Worm (Caenorhabditis elegans) whole organism, young adult: Measurements from ENCODE around the gene nhr-36.

Experiments
- D2030.7 ChIP-seq: fragments of 200-800 bp; sonication (Bioruptor generic); IDR thresholded peaks from 2 replicates; pipeline ENCODE4 v1.3.6; 2022; ENCODE audit warnings: missing genetic modification reagents, missing genetic modification characterization, missing compliant biosample characterization
- K11D2.4 ChIP-seq: fragments of 200-800 bp; sonication (Bioruptor generic); IDR thresholded peaks from 2 replicates; pipeline ENCODE4 v1.3.6; 2022; ENCODE audit warnings: missing genetic modification reagents, missing genetic modification characterization, missing compliant biosample characterization
- ama-1 ChIP-seq, 3 experiments: fragments of 150-350 bp in 1 of 3; sonication (generic microtip) in 2 of 3; optimal IDR thresholded peaks; 2 replicates each; lab custom pipeline; 2014 to 2018; ENCODE audit warnings: missing biosample characterization in 2 of 3, missing genetic modification characterization in 2 of 3, missing genetic modification reagents in 2 of 3
- attf-3 ChIP-seq: fragments of 200-800 bp; sonication (Bioruptor generic); conservative IDR thresholded peaks from 2 replicates; pipeline ENCODE4 v1.3.6; 2022; ENCODE audit warnings: missing genetic modification reagents, missing genetic modification characterization, missing compliant biosample characterization
- ceh-100 ChIP-seq: fragments of 200-800 bp; sonication (Bioruptor generic); IDR thresholded peaks from 2 replicates; pipeline ENCODE4 v1.3.6; 2022; ENCODE audit warnings: missing genetic modification reagents, missing genetic modification characterization, missing compliant biosample characterization
- ceh-27 ChIP-seq: fragments of 200-800 bp; sonication (Bioruptor generic); optimal IDR thresholded peaks from 2 replicates; lab custom pipeline; 2018; ENCODE audit warnings: mild to moderate bottlenecking, missing genetic modification characterization, moderate library complexity, missing compliant biosample characterization
- madf-10 ChIP-seq: sonication (generic microtip); optimal IDR thresholded peaks from 2 replicates; lab custom pipeline; 2016; ENCODE audit warnings: mild to moderate bottlenecking, missing genetic modification characterization, missing compliant biosample characterization
- mes-4 ChIP-seq: sonication (generic microtip); optimal IDR thresholded peaks from 2 replicates; lab custom pipeline; 2016; ENCODE audit warnings: missing genotype, missing genetic modification characterization, missing compliant biosample characterization
- nfya-1 ChIP-seq: sonication (generic microtip); optimal IDR thresholded peaks from 2 replicates; lab custom pipeline; 2017; ENCODE audit warnings: antibody characterized with exemption, missing compliant biosample characterization, missing genetic modification characterization, borderline replicate concordance; ENCODE audit not compliant: insufficient read depth
- pha-4 ChIP-seq: fragments of 150-350 bp; sonication (generic microtip); optimal IDR thresholded peaks from 2 replicates; lab custom pipeline; 2014; ENCODE audit warnings: missing biosample characterization, missing genetic modification reagents, missing genetic modification characterization
- rpc-1 ChIP-seq, 2 experiments: fragments of 150-350 bp in 1 of 2; sonication (generic microtip) in 1 of 2; optimal IDR thresholded peaks; 2 replicates each; lab custom pipeline; 2014 to 2018; ENCODE audit warnings: missing biosample characterization in 1 of 2, missing genetic modification characterization in 1 of 2, missing genetic modification reagents in 1 of 2, missing genotype in 1 of 2
- snpc-4 ChIP-seq, 5 experiments: fragments of 150-350 bp in 1 of 5; sonication (generic microtip) in 4 of 5; optimal IDR thresholded peaks; 2 replicates each; lab custom pipeline; 2014 to 2018; ENCODE audit warnings: missing genetic modification characterization in 5 of 5, missing biosample characterization in 3 of 5, antibody characterized with exemption in 2 of 5, mild to moderate bottlenecking in 2 of 5, missing compliant biosample characterization in 2 of 5, missing genotype in 2 of 5, moderate library complexity in 2 of 5, missing genetic modification reagents in 1 of 5
- unc-62 ChIP-seq: fragments of 150-350 bp; optimal IDR thresholded peaks from 2 replicates; lab custom pipeline; 2014; ENCODE audit warnings: missing biosample characterization, missing genetic modification reagents, missing genetic modification characterization
- ztf-28 ChIP-seq: fragments of 200-800 bp; sonication (Bioruptor generic); IDR thresholded peaks from 2 replicates; pipeline ENCODE4 v1.3.6; 2022; ENCODE audit warnings: missing genetic modification reagents, missing genetic modification characterization, missing compliant biosample characterization

DNA sequence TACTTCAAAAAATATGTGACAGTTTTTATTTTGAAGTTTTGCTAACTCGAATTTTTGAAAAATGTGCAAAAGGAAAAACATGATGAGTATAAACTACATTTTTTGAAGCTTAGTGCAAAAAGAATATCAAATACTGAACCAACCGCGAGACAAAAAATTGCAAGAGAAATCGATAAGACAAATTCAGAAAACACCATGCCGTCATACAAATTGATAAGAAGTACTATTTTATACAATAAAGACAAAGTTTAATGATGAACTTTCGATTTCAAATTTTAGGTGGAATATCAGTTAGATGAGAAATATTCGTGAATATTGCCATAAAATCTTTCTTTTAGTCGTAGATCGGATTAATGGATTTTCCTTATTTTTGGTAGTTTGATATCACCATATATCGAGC is 1.3 kb upstream of the nhr-36 start:
- TF ChIP-seq madf-10 (tag; lab: Kevin White, UChicago) (no peak), nfya-1 (tag; lab: Kevin White, UChicago) (no peak), ztf-28 (GFP tag; lab: Robert Waterston, UW) (no peak), unc-62 (no peak), pha-4 (no peak), ceh-100 (no peak), K11D2.4 (GFP tag; lab: Robert Waterston, UW) (no peak), snpc-4 (GFP tag; optimal IDR thresholded peaks at IDR 0.05; lab: Kevin White, UChicago) (no peak), snpc-4 (tag; optimal IDR thresholded peaks at IDR 0.05; lab: Kevin White, UChicago) (no peak), ama-1 (optimal IDR thresholded peaks at IDR 0.05; lab: Kevin White, UChicago) (no peak), ama-1 (GFP tag; optimal IDR thresholded peaks at IDR 0.05; lab: Kevin White, UChicago) (no peak), D2030.7 (GFP tag; lab: Robert Waterston, UW) (no peak), ceh-27 (GFP tag; lab: Kevin White, UChicago) (no peak), attf-3 (GFP tag; lab: Robert Waterston, UW) (no peak), mes-4 (tag; lab: Kevin White, UChicago) (no peak), rpc-1 (optimal IDR thresholded peaks at IDR 0.05; lab: Kevin White, UChicago) (no peak), rpc-1 (tag; optimal IDR thresholded peaks at IDR 0.05; lab: Kevin White, UChicago) (no peak)
